Fruit fly (Drosophila melanogaster): Measurements from ENCODE around the gene CG11854.

Gene CG11854

dm6 chr3R:25215123-25215522 is 26.7 kb upstream of the CG11854 start, which contains the start of gene Saysd1 (continued):
- no peak for TF ChIP-seq danr (GFP tag; IDR thresholded peaks at IDR 0.05)
- TF ChIP-seq gce (GFP tag; IDR thresholded peaks at IDR 0.05), result peak; percentile 32; the same call in 1 of the 3 replicates
- TF ChIP-seq Fer1 (GFP tag; optimal IDR thresholded peaks at IDR 0.05), result no peak
- TF ChIP-seq MBD-R2 (GFP tag; IDR thresholded peaks at IDR 0.05), result peak; percentile 85
- TF ChIP-seq Dbx (GFP tag; IDR thresholded peaks at IDR 0.05), result peak; percentile 45; the same call in 1 of the 3 replicates
- no peak for TF ChIP-seq lola (GFP tag; optimal IDR thresholded peaks at IDR 0.05)
- TF ChIP-seq ap (GFP tag; IDR thresholded peaks at IDR 0.05), result no peak
- no peak for TF ChIP-seq fd64A (GFP tag; optimal IDR thresholded peaks at IDR 0.05)
- no peak for TF ChIP-seq en (GFP tag; optimal IDR thresholded peaks at IDR 0.05)
- no peak for TF ChIP-seq az2 (GFP tag; optimal IDR thresholded peaks at IDR 0.05)
- TF ChIP-seq CG6654 (GFP tag; optimal IDR thresholded peaks at IDR 0.05), result no peak
- TF ChIP-seq CG10147 (GFP tag; optimal IDR thresholded peaks at IDR 0.05), result peak; percentile 13
- no peak for TF ChIP-seq Dip2 (GFP tag; IDR thresholded peaks at IDR 0.05)
- TF ChIP-seq Atf-2 (GFP tag; optimal IDR thresholded peaks at IDR 0.05), result no peak
- no peak for TF ChIP-seq Lim3 (GFP tag; IDR thresholded peaks at IDR 0.05)
- TF ChIP-seq CG10321 (GFP tag; IDR thresholded peaks at IDR 0.05), result no peak
- no peak for TF ChIP-seq CG7357 (GFP tag; IDR thresholded peaks at IDR 0.05)
- no peak for TF ChIP-seq CG16815 (GFP tag; optimal IDR thresholded peaks at IDR 0.05)
- peak; percentile 37 for TF ChIP-seq CG12769 (tag; optimal IDR thresholded peaks at IDR 0.05)
- no peak for TF ChIP-seq H2.0 (GFP tag; IDR thresholded peaks at IDR 0.05)
- TF ChIP-seq CG12744 (GFP tag; optimal IDR thresholded peaks at IDR 0.05), result no peak
- no peak for TF ChIP-seq Tbp (GFP tag; optimal IDR thresholded peaks at IDR 0.05)
- no peak for TF ChIP-seq gt (GFP tag; IDR thresholded peaks at IDR 0.05)
- no peak for TF ChIP-seq sim (GFP tag; IDR thresholded peaks at IDR 0.05)
- TF ChIP-seq luna (GFP tag; optimal IDR thresholded peaks at IDR 0.05), result no peak
- no peak for TF ChIP-seq CG32767 (GFP tag; IDR thresholded peaks at IDR 0.05)
- peak; percentile 16 for TF ChIP-seq Sox100B (GFP tag; optimal IDR thresholded peaks at IDR 0.05)
- no peak for TF ChIP-seq Dek (tag; optimal IDR thresholded peaks at IDR 0.05)
- no peak for TF ChIP-seq Optix (GFP tag; IDR thresholded peaks at IDR 0.05)
- peak; percentile 41 for TF ChIP-seq CG4424 (GFP tag; optimal IDR thresholded peaks at IDR 0.05)
- no peak for TF ChIP-seq CG18011 (GFP tag; optimal IDR thresholded peaks at IDR 0.05)
- TF ChIP-seq trh (GFP tag; optimal IDR thresholded peaks at IDR 0.05), result no peak
- no peak for TF ChIP-seq CG7928 (GFP tag; optimal IDR thresholded peaks at IDR 0.05)
- no peak for TF ChIP-seq CG6765 (GFP tag; optimal IDR thresholded peaks at IDR 0.05)
- peak; percentile 26 for TF ChIP-seq nmo (GFP tag; optimal IDR thresholded peaks at IDR 0.05)
- TF ChIP-seq unc-4 (GFP tag; IDR thresholded peaks at IDR 0.05; ENCODE audit: partially characterized antibody), result peak; percentile 83
- TF ChIP-seq dm (GFP tag; optimal IDR thresholded peaks at IDR 0.05), result no peak
- no peak for TF ChIP-seq maf-S (GFP tag; optimal IDR thresholded peaks at IDR 0.05)
- TF ChIP-seq sr (GFP tag; IDR thresholded peaks at IDR 0.05), result no peak
- TF ChIP-seq CG8924 (tag; optimal IDR thresholded peaks at IDR 0.05), result no peak
- no peak for TF ChIP-seq chm (GFP tag; IDR thresholded peaks at IDR 0.05)
- peak; percentile 13 for TF ChIP-seq CG1233 (GFP tag; optimal IDR thresholded peaks at IDR 0.05)
- TF ChIP-seq Hr51 (GFP tag; optimal IDR thresholded peaks at IDR 0.05), result peak in 1 of 2 experiments; percentile 11
- TF ChIP-seq CG3163 (GFP tag; optimal IDR thresholded peaks at IDR 0.05), result no peak
- TF ChIP-seq CG7786 (GFP tag; optimal IDR thresholded peaks at IDR 0.05), result no peak
- 0 out of 2 replicates have a peak, but pooled peaks have one; percentile 25 for TF ChIP-seq Nf-YA (GFP tag; IDR thresholded peaks at IDR 0.05)
- TF ChIP-seq CG9437 (GFP tag; optimal IDR thresholded peaks at IDR 0.05), result peak; percentile 77
- TF ChIP-seq oc (tag; optimal IDR thresholded peaks at IDR 0.05), result no peak
- TF ChIP-seq Gsc (GFP tag; IDR thresholded peaks at IDR 0.05), result no peak
- TF ChIP-seq CG10959 (GFP tag; IDR thresholded peaks at IDR 0.05), result no peak
- TF ChIP-seq Ssrp (tag; optimal IDR thresholded peaks at IDR 0.05), result no peak
- peak; percentile 88 for TF ChIP-seq sna (GFP tag; IDR thresholded peaks at IDR 0.05; ENCODE audit: partially characterized antibody)
